Fruit fly (Drosophila melanogaster) whole organism, embryonic: ENCODE measurements around the gene Oatp74D.

Source experiments
- Ada2b ChIP-seq: fragments of 200-800 bp; sonication (Bioruptor generic); IDR thresholded peaks from 2 replicates; pipeline ENCODE4 v1.3.6; 2022; ENCODE audit warnings: missing biosample characterization, missing genetic modification characterization
- Bdp1 ChIP-seq: fragments of 200-800 bp; sonication (Bioruptor generic); optimal IDR thresholded peaks from 3 replicates; lab custom pipeline; 2016; ENCODE audit warnings: missing biosample characterization, missing genetic modification characterization
- CG1024 ChIP-seq: fragments of 200-800 bp; sonication (Bioruptor generic); IDR thresholded peaks from 2 replicates; pipeline ENCODE4 v1.3.6; 2022; ENCODE audit warnings: missing biosample characterization, missing genetic modification characterization
- CG10959 ChIP-seq: fragments of 200-800 bp; sonication (Bioruptor generic); IDR thresholded peaks from 2 replicates; pipeline ENCODE4 v1.3.6; 2022; ENCODE audit warnings: missing biosample characterization, missing genetic modification characterization
- CG11560 ChIP-seq: fragments of 200-800 bp; sonication (Bioruptor generic); IDR thresholded peaks from 3 replicates; pipeline ENCODE4 v1.3.6; 2022; ENCODE audit warnings: missing biosample characterization, missing genetic modification characterization
- CG11695 ChIP-seq: fragments of 200-800 bp; sonication (Bioruptor generic); IDR thresholded peaks from 3 replicates; pipeline ENCODE4 v1.3.6; 2022; ENCODE audit warnings: missing biosample characterization, missing genetic modification characterization
- CG12219 ChIP-seq: fragments of 200-800 bp; sonication (Bioruptor generic); optimal IDR thresholded peaks from 3 replicates; lab custom pipeline; 2018; ENCODE audit warnings: missing biosample characterization, mild to moderate bottlenecking, missing genetic modification characterization
- CG12659 ChIP-seq: fragments of 200-800 bp; sonication (Bioruptor generic); optimal IDR thresholded peaks from 3 replicates; lab custom pipeline; 2017; ENCODE audit warnings: mild to moderate bottlenecking, missing biosample characterization, missing genetic modification reagents, missing genetic modification characterization
- CG13287 ChIP-seq: fragments of 200-800 bp; sonication (Bioruptor generic); IDR thresholded peaks from 2 replicates; pipeline ENCODE4 v1.3.6; 2022; ENCODE audit warnings: missing biosample characterization, missing genetic modification characterization; ENCODE audit not compliant: partially characterized antibody
- CG13624 ChIP-seq: fragments of 200-800 bp; sonication (Bioruptor generic); optimal IDR thresholded peaks from 2 replicates; lab custom pipeline; 2016; ENCODE audit warnings: missing biosample characterization, missing genetic modification characterization
- CG14050 ChIP-seq: fragments of 200-800 bp; sonication (Bioruptor generic); IDR thresholded peaks from 3 replicates; pipeline ENCODE4 v1.3.6; 2022; ENCODE audit warnings: missing biosample characterization, missing genetic modification characterization
- CG14441 ChIP-seq: fragments of 200-800 bp; sonication (Bioruptor generic); IDR thresholded peaks from 2 replicates; pipeline ENCODE4 v1.3.6; 2022; ENCODE audit warnings: missing biosample characterization, missing genetic modification characterization
- CG15479 ChIP-seq: fragments of 200-800 bp; sonication (Bioruptor generic); optimal IDR thresholded peaks from 3 replicates; lab custom pipeline; 2019; ENCODE audit warnings: missing biosample characterization, mild to moderate bottlenecking, missing genetic modification characterization, moderate library complexity
- CG2116 ChIP-seq: fragments of 200-800 bp; sonication (Bioruptor generic); optimal IDR thresholded peaks from 3 replicates; lab custom pipeline; 2018; ENCODE audit warnings: missing biosample characterization, mild to moderate bottlenecking, missing genetic modification characterization
- CG32767 ChIP-seq: fragments of 200-800 bp; sonication (Bioruptor generic); IDR thresholded peaks from 2 replicates; pipeline ENCODE4 v1.3.6; 2022; ENCODE audit warnings: missing biosample characterization, missing genetic modification characterization
- CG3726 ChIP-seq: fragments of 200-800 bp; sonication (Bioruptor generic); IDR thresholded peaks from 3 replicates; pipeline ENCODE4, ENCODE4 v1.3.6; 2022; ENCODE audit warnings: missing biosample characterization, missing genetic modification characterization
- CG9609 ChIP-seq: fragments of 200-800 bp; sonication (Bioruptor generic); optimal IDR thresholded peaks from 3 replicates; lab custom pipeline; 2016; ENCODE audit warnings: missing biosample characterization, missing genetic modification characterization
- CG9797 ChIP-seq: fragments of 200-800 bp; sonication (Bioruptor generic); optimal IDR thresholded peaks from 3 replicates; lab custom pipeline; 2018; ENCODE audit warnings: missing biosample characterization, mild to moderate bottlenecking, missing genetic modification characterization
- CG9817 ChIP-seq: fragments of 200-800 bp; sonication (Bioruptor generic); optimal IDR thresholded peaks from 2 replicates; lab custom pipeline; 2018; ENCODE audit warnings: missing biosample characterization, mild to moderate bottlenecking, missing genetic modification characterization, moderate library complexity
- Chrac-16 ChIP-seq: fragments of 200-800 bp; sonication (Bioruptor generic); optimal IDR thresholded peaks from 3 replicates; lab custom pipeline; 2016; ENCODE audit warnings: missing biosample characterization, missing genetic modification characterization
- Eip74EF ChIP-seq, 2 experiments: fragments of 200-800 bp in 1 of 2; fragments of >200 bp in 1 of 2; sonication (Bioruptor generic) in 1 of 2; optimal IDR thresholded peaks; 2 replicates each; lab custom pipeline; 2017 to 2019; ENCODE audit warnings: missing biosample characterization in 2 of 2, missing genetic modification characterization in 2 of 2, mild to moderate bottlenecking in 1 of 2, moderate library complexity in 1 of 2
- H2.0 ChIP-seq: fragments of 200-800 bp; sonication (Bioruptor generic); IDR thresholded peaks from 2 replicates; pipeline ENCODE4 v1.3.6; 2022; ENCODE audit warnings: missing biosample characterization, missing genetic modification characterization
- Mad ChIP-seq: fragments of 200-800 bp; sonication (Bioruptor generic); optimal IDR thresholded peaks from 2 replicates; lab custom pipeline; 2016; ENCODE audit warnings: missing biosample characterization, missing genetic modification characterization
- Nf-YB ChIP-seq: fragments of 200-800 bp; sonication (Bioruptor generic); optimal IDR thresholded peaks from 3 replicates; lab custom pipeline; 2019; ENCODE audit warnings: missing biosample characterization, mild to moderate bottlenecking, missing genetic modification characterization, moderate library complexity
- Taf1 ChIP-seq: fragments of 200-800 bp; sonication (Bioruptor generic); IDR thresholded peaks from 2 replicates; pipeline ENCODE4 v1.3.6; 2022; ENCODE audit warnings: missing biosample characterization, missing genetic modification characterization
- Tbp ChIP-seq: fragments of >200 bp; optimal IDR thresholded peaks from 2 replicates; lab custom pipeline; 2018; ENCODE audit warnings: missing biosample characterization, missing genetic modification characterization
- ac ChIP-seq: fragments of 200-800 bp; sonication (Bioruptor generic); optimal IDR thresholded peaks from 3 replicates; lab custom pipeline; 2017; ENCODE audit warnings: missing biosample characterization, mild to moderate bottlenecking, missing genetic modification characterization
- bbx ChIP-seq: fragments of 200-800 bp; sonication (Bioruptor generic); IDR thresholded peaks from 2 replicates; pipeline ENCODE4 v1.3.6; 2022; ENCODE audit warnings: missing biosample characterization, missing genetic modification characterization; ENCODE audit not compliant: partially characterized antibody
- chinmo ChIP-seq: fragments of 200-800 bp; sonication (Bioruptor generic); IDR thresholded peaks from 4 replicates; pipeline ENCODE4 v1.3.6; 2022; ENCODE audit warnings: missing biosample characterization, missing genetic modification characterization; ENCODE audit not compliant: partially characterized antibody
- dmrt99B ChIP-seq: fragments of 200-800 bp; sonication (Bioruptor generic); optimal IDR thresholded peaks from 2 replicates; lab custom pipeline; 2018; ENCODE audit warnings: missing biosample characterization, mild to moderate bottlenecking, missing genetic modification characterization, moderate library complexity
- dysf ChIP-seq: fragments of 200-800 bp; sonication (Bioruptor generic); IDR thresholded peaks from 3 replicates; pipeline ENCODE4 v1.3.6; 2022; ENCODE audit warnings: missing biosample characterization, missing genetic modification characterization
- esg ChIP-seq: fragments of 200-800 bp; sonication (Bioruptor generic); conservative IDR thresholded peaks from 2 replicates; pipeline ENCODE4 v1.3.6; 2022; ENCODE audit warnings: missing biosample characterization, missing genetic modification characterization
- ewg ChIP-seq: fragments of 200-800 bp; sonication (Bioruptor generic); optimal IDR thresholded peaks from 3 replicates; lab custom pipeline; 2017; ENCODE audit warnings: mild to moderate bottlenecking, missing biosample characterization, missing genetic modification reagents, missing genetic modification characterization
- exex ChIP-seq: fragments of 200-800 bp; sonication (Bioruptor generic); optimal IDR thresholded peaks from 4 replicates; lab custom pipeline; 2018; ENCODE audit warnings: missing biosample characterization, mild to moderate bottlenecking, missing genetic modification characterization, moderate library complexity
- gfzf ChIP-seq: fragments of 200-800 bp; sonication (Bioruptor generic); optimal IDR thresholded peaks from 2 replicates; lab custom pipeline; 2016; ENCODE audit warnings: missing biosample characterization, mild to moderate bottlenecking, missing genetic modification characterization, moderate library complexity
- hkb ChIP-seq, 2 experiments: fragments of 200-800 bp in 1 of 2; fragments of >200 bp in 1 of 2; sonication (Bioruptor generic) in 1 of 2; IDR thresholded peaks in 1 of 2; optimal IDR thresholded peaks in 1 of 2; 2 replicates each; pipeline versions ENCODE4 v1.3.6 to Lab custom; 2017 to 2022; ENCODE audit warnings: missing biosample characterization in 1 of 2, missing genetic modification characterization in 1 of 2
- mld ChIP-seq: fragments of 200-800 bp; sonication (Bioruptor generic); IDR thresholded peaks from 3 replicates; pipeline ENCODE4 v1.3.6; 2022; ENCODE audit warnings: missing biosample characterization, missing genetic modification characterization; ENCODE audit not compliant: partially characterized antibody
- org-1 ChIP-seq: fragments of 200-800 bp; sonication (Bioruptor generic); optimal IDR thresholded peaks from 2 replicates; lab custom pipeline; 2017; ENCODE audit warnings: missing biosample characterization, missing genetic modification characterization
- pho ChIP-seq: fragments of 200-800 bp; sonication (Bioruptor generic); optimal IDR thresholded peaks from 2 replicates; lab custom pipeline; 2016; ENCODE audit warnings: missing biosample characterization, missing genetic modification characterization
- ro ChIP-seq: fragments of 200-800 bp; sonication (Bioruptor generic); IDR thresholded peaks from 2 replicates; pipeline ENCODE4 v1.3.6; 2022; ENCODE audit warnings: missing biosample characterization, missing genetic modification characterization
- row ChIP-seq: fragments of 200-800 bp; sonication (Bioruptor generic); IDR thresholded peaks from 3 replicates; pipeline ENCODE4 v1.3.6; 2022; ENCODE audit warnings: missing biosample characterization, missing genetic modification characterization
- schlank ChIP-seq: fragments of 200-800 bp; sonication (Bioruptor generic); optimal IDR thresholded peaks from 2 replicates; lab custom pipeline; 2018; ENCODE audit warnings: missing biosample characterization, mild to moderate bottlenecking, missing genetic modification characterization
- seq ChIP-seq: fragments of 200-800 bp; sonication (Bioruptor generic); IDR thresholded peaks from 2 replicates; pipeline ENCODE4 v1.3.6; 2022; ENCODE audit warnings: missing biosample characterization, missing genetic modification characterization
- stc ChIP-seq: fragments of 200-800 bp; sonication (Bioruptor generic); IDR thresholded peaks from 2 replicates; pipeline ENCODE4 v1.3.6; 2022; ENCODE audit warnings: missing biosample characterization, missing genetic modification characterization
- twi ChIP-seq: fragments of 200-800 bp; optimal IDR thresholded peaks from 2 replicates; lab custom pipeline; 2019; ENCODE audit warnings: missing biosample characterization, mild to moderate bottlenecking, missing genetic modification characterization, moderate library complexity
- unc-4 ChIP-seq: fragments of 200-800 bp; sonication (Bioruptor generic); IDR thresholded peaks from 2 replicates; pipeline ENCODE4 v1.3.6; 2022; ENCODE audit warnings: missing biosample characterization, missing genetic modification characterization; ENCODE audit not compliant: partially characterized antibody
- zfh2 ChIP-seq: fragments of 200-800 bp; sonication (Bioruptor generic); optimal IDR thresholded peaks from 2 replicates; lab custom pipeline; 2016; ENCODE audit warnings: missing biosample characterization, missing genetic modification characterization

Oatp74D gene

DNA sequence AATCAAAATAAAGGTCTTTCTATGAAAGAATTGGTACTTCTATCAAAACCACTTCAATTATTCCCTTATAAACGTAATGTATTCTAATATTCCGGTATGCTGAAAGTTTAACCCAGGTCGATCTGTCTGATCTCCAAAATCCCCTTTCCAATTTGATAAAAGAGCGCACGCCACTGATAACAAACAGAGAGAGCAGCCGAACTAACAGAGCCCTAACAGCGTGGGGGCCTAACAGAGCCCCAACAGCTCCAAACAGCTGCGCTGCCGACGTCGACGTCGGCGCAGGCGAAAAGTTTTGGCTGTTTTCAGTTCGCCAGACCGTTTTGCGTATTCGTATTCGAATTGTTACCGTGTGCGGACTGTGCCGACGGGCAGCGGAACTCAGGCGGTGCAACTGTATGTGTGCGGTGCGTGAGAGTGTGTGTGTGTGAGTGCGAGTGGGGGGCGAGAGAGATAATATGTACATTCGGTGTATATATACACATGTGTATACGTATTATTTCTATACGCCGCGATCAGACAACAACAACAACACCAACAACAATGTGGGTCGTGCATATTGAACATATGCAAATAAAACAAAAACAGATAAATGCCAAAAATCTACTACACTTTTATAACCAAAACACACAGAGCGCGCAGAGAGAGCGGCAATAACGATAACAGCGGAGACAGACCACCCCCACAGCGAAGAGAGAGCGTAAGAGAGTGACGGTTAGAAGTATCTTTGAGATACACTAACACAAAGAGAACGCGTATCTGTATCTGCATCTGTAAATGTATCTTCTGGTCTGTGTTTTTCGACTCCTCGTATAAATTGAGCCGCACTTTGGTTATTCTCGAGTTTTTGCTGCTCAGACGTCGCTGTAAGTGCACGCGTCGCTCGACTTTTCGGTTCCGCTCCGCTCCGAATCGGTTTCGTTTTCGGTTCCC, at the start of gene Oatp74D (continued):
- no peak for TF ChIP-seq CG9817 (tag; lab: Kevin White, UChicago)
- TF ChIP-seq CG9609 (GFP tag; lab: Kevin White, UChicago) = no peak
- no peak for TF ChIP-seq CG11560 (tag; lab: Robert Waterston, UW)
- TF ChIP-seq twi (tag; lab: Kevin White, UChicago) = peak; percentile 64
- peak; percentile 40 for TF ChIP-seq Chrac-16 (GFP tag; lab: Kevin White, UChicago)
- TF ChIP-seq Taf1 (GFP tag; lab: Robert Waterston, UW) = no peak
- TF ChIP-seq chinmo (GFP tag; lab: Robert Waterston, UW) = peak; percentile 98
- peak; percentile 48; the same call in 1 of the 3 replicates for TF ChIP-seq mld (GFP tag; lab: Robert Waterston, UW)
- TF ChIP-seq CG11695 (GFP tag; lab: Robert Waterston, UW) = peak; percentile 5; the same call in 1 of the 3 replicates
- TF ChIP-seq unc-4 = no peak
- no peak for TF ChIP-seq Ada2b (GFP tag; lab: Robert Waterston, UW)
- TF ChIP-seq CG12659 (GFP tag; lab: Kevin White, UChicago) = peak; percentile 45
- TF ChIP-seq ac = peak; percentile 27
- peak; percentile 16 for TF ChIP-seq CG9797 (GFP tag; lab: Kevin White, UChicago)
- TF ChIP-seq zfh2 (GFP tag; lab: Kevin White, UChicago) = peak; percentile 25
- peak; percentile 5 for TF ChIP-seq pho
- peak; percentile 34 for TF ChIP-seq CG2116 (GFP tag; lab: Kevin White, UChicago)
- TF ChIP-seq exex (tag; lab: Kevin White, UChicago) = peak; percentile 36
- peak; percentile 48; the same call in 2 of the 3 replicates for TF ChIP-seq row (GFP tag; lab: Robert Waterston, UW)
- TF ChIP-seq CG15479 (GFP tag; lab: Kevin White, UChicago) = peak; percentile 59
- TF ChIP-seq H2.0 = no peak; the same call in 1 of the 2 replicates
- no peak for TF ChIP-seq ro (GFP tag; lab: Robert Waterston, UW)
- TF ChIP-seq CG14050 = no peak
- TF ChIP-seq Nf-YB (GFP tag; lab: Kevin White, UChicago) = peak; percentile 0
- peak; percentile 77 for TF ChIP-seq CG32767 (GFP tag; lab: Robert Waterston, UW)
- TF ChIP-seq seq = no peak; the same call in 1 of the 2 replicates
- peak in 1 of 2 experiments; percentile 51 for TF ChIP-seq Eip74EF (GFP tag; optimal IDR thresholded peaks at IDR 0.05; lab: Kevin White, UChicago)
- TF ChIP-seq esg (GFP tag; lab: Robert Waterston, UW) = no peak
- TF ChIP-seq CG10959 (GFP tag; lab: Robert Waterston, UW) = no peak
- no peak for TF ChIP-seq gfzf (GFP tag; lab: Kevin White, UChicago)
- peak; percentile 33; the same call in 1 of the 2 replicates for TF ChIP-seq stc
- TF ChIP-seq CG3726 (GFP tag; lab: Robert Waterston, UW) = no peak
- TF ChIP-seq dysf (GFP tag; lab: Robert Waterston, UW) = peak; percentile 9; the same call in 1 of the 3 replicates
- no peak for TF ChIP-seq Bdp1 (GFP tag; lab: Kevin White, UChicago)
- 0 out of 2 replicates have a peak, but pooled peaks have one; percentile 11 for TF ChIP-seq CG14441 (GFP tag; lab: Robert Waterston, UW)
- peak; percentile 21 for TF ChIP-seq schlank (tag; lab: Kevin White, UChicago)
- TF ChIP-seq org-1 = peak; percentile 71
- TF ChIP-seq CG13624 (GFP tag; lab: Kevin White, UChicago) = peak; percentile 76
- TF ChIP-seq Mad = no peak
- peak; percentile 38 for TF ChIP-seq bbx (GFP tag; lab: Robert Waterston, UW)
- peak; percentile 58 for TF ChIP-seq dmrt99B
- TF ChIP-seq CG13287 (GFP tag; lab: Robert Waterston, UW) = peak; percentile 68; the same call in 1 of the 2 replicates
- peak; percentile 17 for TF ChIP-seq CG12219 (GFP tag; lab: Kevin White, UChicago)
- TF ChIP-seq hkb (optimal IDR thresholded peaks at IDR 0.05; lab: Kevin White, UChicago) = no peak
- peak; percentile 44 for TF ChIP-seq hkb (GFP tag; IDR thresholded peaks at IDR 0.05; lab: Robert Waterston, UW)
- no peak for TF ChIP-seq Tbp
- peak; percentile 32 for TF ChIP-seq ewg (GFP tag; lab: Kevin White, UChicago)
- no peak for TF ChIP-seq CG1024 (GFP tag; lab: Robert Waterston, UW)
